Worm (Caenorhabditis elegans): ENCODE data around the gene ketn-1.

Gene ketn-1

ce11 chrV:2738174-2738573 lies 69.5 kb downstream of the ketn-1 start, which contains the start of gene srg-56:
Gene srg-56, minus strand, starts transcription at chrV:2738274.
- TF ChIP-seq nhr-11 (tag; optimal IDR thresholded peaks at IDR 0.05) (no peak), npax-4 (tag; optimal IDR thresholded peaks at IDR 0.05) (no peak), unc-55 (GFP tag; optimal IDR thresholded peaks at IDR 0.05) (no peak), pha-4 (tag; optimal IDR thresholded peaks at IDR 0.05) (no peak), sox-4 (tag; optimal IDR thresholded peaks at IDR 0.05) (no peak), syd-9 (tag; optimal IDR thresholded peaks at IDR 0.05) (no peak), dve-1 (tag; optimal IDR thresholded peaks at IDR 0.05) (no peak), elt-2 (tag; optimal IDR thresholded peaks at IDR 0.05) (no peak), ama-1 (optimal IDR thresholded peaks at IDR 0.05) (no peak), pag-3 (tag; optimal IDR thresholded peaks at IDR 0.05; ENCODE audit: borderline replicate concordance) (no peak), ceh-14 (tag; optimal IDR thresholded peaks at IDR 0.05) (no peak), zip-5 (tag; optimal IDR thresholded peaks at IDR 0.05) (no peak), mec-3 (tag; optimal IDR thresholded peaks at IDR 0.05; ENCODE audit: borderline replicate concordance) (no peak), K09A11.1 (tag; optimal IDR thresholded peaks at IDR 0.05; ENCODE audit: insufficient read depth) (no peak), ceh-19 (GFP tag; optimal IDR thresholded peaks at IDR 0.05) (no peak), pha-2 (tag; optimal IDR thresholded peaks at IDR 0.05) (no peak), tbx-7 (tag; optimal IDR thresholded peaks at IDR 0.05) (no peak), odd-2 (tag; optimal IDR thresholded peaks at IDR 0.05) (no peak), C08G9.2 (tag; optimal IDR thresholded peaks at IDR 0.05) (no peak)

ce11 chrV:2734360-2734759 lies 73.3 kb downstream of the ketn-1 start, which contains the start of gene srg-57:
Gene srg-57, minus strand, starts transcription at chrV:2734460.
- TF ChIP-seq lim-6 (tag; optimal IDR thresholded peaks at IDR 0.05), result no peak
- no peak for TF ChIP-seq ceh-48 (tag; optimal IDR thresholded peaks at IDR 0.05)
- TF ChIP-seq ahr-1 (tag; optimal IDR thresholded peaks at IDR 0.05), result no peak
- no peak for TF ChIP-seq ets-4 (tag; optimal IDR thresholded peaks at IDR 0.05)
- TF ChIP-seq fkh-6 (tag; optimal IDR thresholded peaks at IDR 0.05), result no peak
- no peak for TF ChIP-seq ref-2 (tag; optimal IDR thresholded peaks at IDR 0.05)
- TF ChIP-seq hlh-6 (tag; optimal IDR thresholded peaks at IDR 0.05), result no peak
- TF ChIP-seq nfya-1 (tag; optimal IDR thresholded peaks at IDR 0.05), result no peak
- no peak for TF ChIP-seq unc-42 (tag; optimal IDR thresholded peaks at IDR 0.05)
- no peak for TF ChIP-seq ceh-9 (tag; optimal IDR thresholded peaks at IDR 0.05)
- no peak for TF ChIP-seq ceh-24 (tag; optimal IDR thresholded peaks at IDR 0.05)
- TF ChIP-seq nhr-232 (tag; optimal IDR thresholded peaks at IDR 0.05), result no peak
- no peak for TF ChIP-seq mec-3 (tag; optimal IDR thresholded peaks at IDR 0.05; ENCODE audit: borderline replicate concordance)
- no peak for TF ChIP-seq K09A11.1 (tag; optimal IDR thresholded peaks at IDR 0.05; ENCODE audit: insufficient read depth)
- TF ChIP-seq C08G9.2 (tag; optimal IDR thresholded peaks at IDR 0.05), result no peak
